Worm (Caenorhabditis elegans) whole organism, L1 larva: ENCODE measurements around the gene srh-21.

ENCODE experiments used
- C34B4.2 ChIP-seq: sonication (generic microtip); optimal IDR thresholded peaks from 2 replicates; lab custom pipeline; 2017; ENCODE audit warnings: mild to moderate bottlenecking, missing genetic modification characterization, missing compliant biosample characterization
- alr-1 ChIP-seq: fragments of 200-800 bp; sonication (Bioruptor generic); optimal IDR thresholded peaks from 2 replicates; lab custom pipeline; 2018; ENCODE audit warnings: borderline replicate concordance, mild to moderate bottlenecking, missing genetic modification characterization, missing compliant biosample characterization
- aly-2 ChIP-seq: fragments of 150-350 bp; optimal IDR thresholded peaks from 2 replicates; lab custom pipeline; 2014; ENCODE audit warnings: missing biosample characterization, missing genetic modification characterization
- blmp-1 ChIP-seq: fragments of 150-350 bp; optimal IDR thresholded peaks from 2 replicates; lab custom pipeline; 2014; ENCODE audit warnings: missing biosample characterization, missing genetic modification characterization
- ceh-8 ChIP-seq: fragments of 200-800 bp; sonication (Bioruptor generic); optimal IDR thresholded peaks from 2 replicates; lab custom pipeline; 2018; ENCODE audit warnings: mild to moderate bottlenecking, missing genetic modification characterization, moderate library complexity, missing compliant biosample characterization
- ceh-88 ChIP-seq: fragments of 200-800 bp; sonication (Bioruptor generic); IDR thresholded peaks from 2 replicates; pipeline ENCODE4 v1.3.6; 2022; ENCODE audit warnings: missing genetic modification characterization, missing compliant biosample characterization
- ces-1 ChIP-seq: fragments of 150-350 bp; optimal IDR thresholded peaks from 2 replicates; lab custom pipeline; 2014; ENCODE audit warnings: missing biosample characterization, missing genetic modification reagents, missing genetic modification characterization
- dpl-1 ChIP-seq, 3 experiments: fragments of 150-350 bp in 2 of 3; sonication (generic microtip) in 1 of 3; optimal IDR thresholded peaks; 2 replicates each; lab custom pipeline; 2014 to 2017; ENCODE audit warnings: missing biosample characterization in 3 of 3, missing genetic modification characterization in 3 of 3, missing genetic modification reagents in 3 of 3
- dsc-1 ChIP-seq: sonication (generic microtip); optimal IDR thresholded peaks from 2 replicates; lab custom pipeline; 2016; ENCODE audit warnings: mild to moderate bottlenecking, missing genetic modification characterization, missing compliant biosample characterization
- efl-1 ChIP-seq, 4 experiments: fragments of 150-350 bp; optimal IDR thresholded peaks in 3 of 4; peaks in 1 of 4; 1 replicate in 1 of 4; 2 replicates in 3 of 4; lab custom pipeline; 2014; ENCODE audit warnings: missing biosample characterization in 2 of 4, missing genetic modification characterization in 2 of 4, missing genetic modification reagents in 2 of 4
- elt-3 ChIP-seq, 6 experiments: fragments of 150-350 bp in 1 of 6; sonication (generic microtip); optimal IDR thresholded peaks; 2 replicates each; lab custom pipeline; 2017 to 2018; ENCODE audit warnings: missing biosample characterization in 6 of 6, missing genetic modification characterization in 6 of 6, inconsistent platforms in 1 of 6
- ets-5 ChIP-seq: fragments of 200-800 bp; sonication (Bioruptor generic); IDR thresholded peaks from 2 replicates; pipeline ENCODE4 v1.3.6; 2022; ENCODE audit warnings: missing genetic modification characterization, missing compliant biosample characterization
- fkh-10 ChIP-seq: sonication (generic microtip); optimal IDR thresholded peaks from 2 replicates; lab custom pipeline; 2017; ENCODE audit warnings: missing biosample characterization, missing genetic modification reagents, missing genetic modification characterization
- fkh-4 ChIP-seq: sonication (generic microtip); optimal IDR thresholded peaks from 2 replicates; lab custom pipeline; 2016; ENCODE audit warnings: missing compliant biosample characterization, missing genetic modification characterization, borderline replicate concordance
- fos-1 ChIP-seq: fragments of 150-350 bp; optimal IDR thresholded peaks from 2 replicates; lab custom pipeline; 2014; ENCODE audit warnings: missing biosample characterization, missing genetic modification characterization
- hlh-4 ChIP-seq: sonication (generic microtip); optimal IDR thresholded peaks from 2 replicates; lab custom pipeline; 2016; ENCODE audit warnings: mild to moderate bottlenecking, missing genetic modification characterization, missing compliant biosample characterization
- lin-14 ChIP-seq: fragments of 200-800 bp; sonication (Bioruptor generic); optimal IDR thresholded peaks from 2 replicates; lab custom pipeline; 2018; ENCODE audit warnings: mild to moderate bottlenecking, missing genetic modification characterization, moderate library complexity, missing compliant biosample characterization
- lir-3 ChIP-seq: sonication (generic microtip); optimal IDR thresholded peaks from 2 replicates; lab custom pipeline; 2016; ENCODE audit warnings: mild to moderate bottlenecking, missing genetic modification characterization, moderate library complexity, missing compliant biosample characterization; ENCODE audit not compliant: poor library complexity
- mab-9 ChIP-seq: fragments of 200-800 bp; sonication (Bioruptor generic); IDR thresholded peaks from 2 replicates; pipeline ENCODE4 v1.3.6; 2022; ENCODE audit warnings: missing genetic modification reagents, missing genetic modification characterization, missing compliant biosample characterization
- mep-1 ChIP-seq: fragments of 150-350 bp; optimal IDR thresholded peaks from 2 replicates; lab custom pipeline; 2014; ENCODE audit warnings: missing biosample characterization, missing genetic modification characterization
- nhr-11 ChIP-seq: fragments of 150-350 bp; optimal IDR thresholded peaks from 2 replicates; lab custom pipeline; 2014; ENCODE audit warnings: missing biosample characterization, missing genetic modification characterization
- nhr-12 ChIP-seq: sonication (generic microtip); optimal IDR thresholded peaks from 2 replicates; lab custom pipeline; 2017; ENCODE audit warnings: missing biosample characterization, missing genetic modification characterization
- nhr-19 ChIP-seq: fragments of 200-800 bp; sonication (Bioruptor generic); conservative IDR thresholded peaks from 2 replicates; pipeline ENCODE4 v1.3.6; 2022; ENCODE audit warnings: missing genetic modification characterization, missing compliant biosample characterization
- nhr-20 ChIP-seq: sonication (generic microtip); optimal IDR thresholded peaks from 2 replicates; lab custom pipeline; 2016; ENCODE audit warnings: mild to moderate bottlenecking, missing genetic modification characterization, missing compliant biosample characterization
- nhr-237 ChIP-seq: fragments of 150-350 bp; optimal IDR thresholded peaks from 2 replicates; lab custom pipeline; 2014; ENCODE audit warnings: missing biosample characterization, missing genetic modification characterization
- nhr-28 ChIP-seq: fragments of 150-350 bp; optimal IDR thresholded peaks from 2 replicates; lab custom pipeline; 2014; ENCODE audit warnings: missing biosample characterization, missing genetic modification characterization
- nhr-71 ChIP-seq: sonication (generic microtip); optimal IDR thresholded peaks from 2 replicates; lab custom pipeline; 2016; ENCODE audit warnings: mild to moderate bottlenecking, missing genetic modification characterization, moderate library complexity, missing compliant biosample characterization
- nhr-85 ChIP-seq: sonication (generic microtip); peaks from one replicate; lab custom pipeline; 2016; ENCODE audit warnings: missing genetic modification characterization, inconsistent platforms, missing compliant biosample characterization
- nhr-90 ChIP-seq: sonication (generic microtip); optimal IDR thresholded peaks from 2 replicates; lab custom pipeline; 2016; ENCODE audit warnings: mild to moderate bottlenecking, missing genetic modification characterization, missing compliant biosample characterization; ENCODE audit not compliant: poor library complexity
- pax-3 ChIP-seq: fragments of 200-800 bp; sonication (Bioruptor generic); optimal IDR thresholded peaks from 2 replicates; lab custom pipeline; 2018; ENCODE audit warnings: mild to moderate bottlenecking, missing genetic modification characterization, moderate library complexity, missing compliant biosample characterization
- skn-1 ChIP-seq: fragments of 150-350 bp; optimal IDR thresholded peaks from 2 replicates; lab custom pipeline; 2014; ENCODE audit warnings: missing biosample characterization, missing genetic modification characterization
- snpc-4 ChIP-seq: fragments of 150-350 bp; optimal IDR thresholded peaks from 2 replicates; lab custom pipeline; 2014; ENCODE audit warnings: missing biosample characterization, missing genetic modification characterization
- snu-23 ChIP-seq: sonication (generic microtip); optimal IDR thresholded peaks from 2 replicates; lab custom pipeline; 2016; ENCODE audit warnings: missing genetic modification characterization, missing compliant biosample characterization
- sup-37 ChIP-seq: fragments of 200-800 bp; sonication (Bioruptor generic); optimal IDR thresholded peaks from 2 replicates; lab custom pipeline; 2018; ENCODE audit warnings: mild to moderate bottlenecking, missing genetic modification characterization, missing compliant biosample characterization
- tbx-2 ChIP-seq: sonication (generic microtip); optimal IDR thresholded peaks from 2 replicates; lab custom pipeline; 2016; ENCODE audit warnings: missing genetic modification characterization, missing compliant biosample characterization
- unc-86 ChIP-seq: sonication (generic microtip); optimal IDR thresholded peaks from 2 replicates; lab custom pipeline; 2016; ENCODE audit warnings: missing genetic modification characterization, missing compliant biosample characterization
- xbp-1 ChIP-seq: sonication (generic microtip); optimal IDR thresholded peaks from 2 replicates; lab custom pipeline; 2016; ENCODE audit warnings: missing genetic modification characterization, missing compliant biosample characterization
- zip-4 ChIP-seq: fragments of 200-800 bp; sonication (Bioruptor generic); optimal IDR thresholded peaks from 2 replicates; lab custom pipeline; 2018; ENCODE audit warnings: mild to moderate bottlenecking, missing genetic modification characterization, moderate library complexity, missing compliant biosample characterization
- ztf-4 ChIP-seq: fragments of 150-350 bp; optimal IDR thresholded peaks from 2 replicates; lab custom pipeline; 2014; ENCODE audit warnings: missing biosample characterization, missing genetic modification characterization

srh-21 gene

ce11 chrV:4905953-4906352 lies 20.5 kb upstream of the srh-21 start, which contains the start of gene ugt-14:
ugt-14 (plus strand) TSS chrV:4906253.
- TF ChIP-seq aly-2 (tag; lab: Kevin White, UChicago) (no peak), snu-23 (no peak), nhr-11 (tag; lab: Kevin White, UChicago) (no peak), fos-1 (tag; lab: Kevin White, UChicago) (no peak), ces-1 (GFP tag; lab: Kevin White, UChicago) (no peak), hlh-4 (tag; lab: Kevin White, UChicago) (no peak), ets-5 (GFP tag; lab: Robert Waterston, UW) (no peak), mab-9 (GFP tag; lab: Robert Waterston, UW) (no peak), snpc-4 (tag; lab: Kevin White, UChicago) (no peak), zip-4 (GFP tag; lab: Kevin White, UChicago) (no peak), nhr-12 (tag; lab: Kevin White, UChicago) (no peak), lir-3 (tag; lab: Kevin White, UChicago) (no peak), sup-37 (GFP tag; lab: Kevin White, UChicago) (no peak), ceh-8 (GFP tag; lab: Kevin White, UChicago) (no peak), pax-3 (tag; lab: Kevin White, UChicago) (no peak), nhr-19 (GFP tag; lab: Robert Waterston, UW) (no peak), efl-1 (optimal IDR thresholded peaks at IDR 0.05; lab: Kevin White, UChicago) (no peak), efl-1 (GFP tag; optimal IDR thresholded peaks at IDR 0.05 in 1 of 2; lab: Kevin White, UChicago) (no peak), xbp-1 (tag; lab: Kevin White, UChicago) (no peak), C34B4.2 (tag; lab: Kevin White, UChicago) (no peak)
- TF ChIP-seq, all 84 proteins: peak for 0

DNA sequence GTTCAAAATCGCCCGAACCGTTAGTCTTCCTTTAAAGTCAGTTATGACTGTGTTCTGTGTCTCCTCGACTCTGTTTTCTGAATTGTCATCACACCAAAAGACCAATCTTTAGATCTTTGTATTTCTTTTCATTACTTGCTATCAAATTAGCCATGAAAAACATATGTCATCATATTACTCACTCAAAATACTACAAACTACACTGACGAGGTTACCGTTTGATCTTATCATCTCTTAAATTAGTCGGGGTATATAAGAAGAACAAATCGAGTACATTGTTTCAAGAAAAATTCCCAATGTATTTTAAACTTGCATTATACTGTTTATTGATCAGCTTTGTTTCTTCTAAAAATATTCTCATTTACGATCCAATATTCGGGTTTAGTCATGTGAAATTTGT lies 17.9 kb upstream of the srh-21 start, which contains the start of gene ugt-13:
TSS of gene ugt-13 (plus strand) at position 294 of the 400 bp plus-strand sequence.
- TF ChIP-seq dsc-1 (tag; lab: Kevin White, UChicago): no peak
- TF ChIP-seq nhr-85: peak; percentile 90
- TF ChIP-seq tbx-2: peak; percentile 67
- no peak for TF ChIP-seq blmp-1 (tag; lab: Kevin White, UChicago)
- peak in 4 of 6 experiments; percentile 30 to 69 (median 49) for TF ChIP-seq elt-3 (tag; optimal IDR thresholded peaks at IDR 0.05; lab: Kevin White, UChicago)
- TF ChIP-seq dpl-1 (GFP tag; optimal IDR thresholded peaks at IDR 0.05; lab: Kevin White, UChicago): no peak
- peak; percentile 41 for TF ChIP-seq lin-14 (GFP tag; lab: Kevin White, UChicago)
- TF ChIP-seq ceh-88 (GFP tag; lab: Robert Waterston, UW): no peak
- no peak for TF ChIP-seq fkh-4 (tag; lab: Kevin White, UChicago)
- TF ChIP-seq nhr-28: peak; percentile 23
- TF ChIP-seq skn-1 (tag; lab: Kevin White, UChicago): peak; percentile 52
- TF ChIP-seq nhr-90 (tag; lab: Kevin White, UChicago): peak; percentile 35
- no peak for TF ChIP-seq sup-37 (GFP tag; lab: Kevin White, UChicago)
- no peak for TF ChIP-seq nhr-237 (tag; lab: Kevin White, UChicago)
- TF ChIP-seq nhr-20 (tag; lab: Kevin White, UChicago): peak; percentile 86
- peak; percentile 66 for TF ChIP-seq nhr-71 (tag; lab: Kevin White, UChicago)
- TF ChIP-seq mep-1 (tag; lab: Kevin White, UChicago): no peak
- TF ChIP-seq fkh-10: no peak
- peak; percentile 48 for TF ChIP-seq snu-23
- TF ChIP-seq unc-86 (tag; lab: Kevin White, UChicago): no peak
- TF ChIP-seq alr-1 (tag; lab: Kevin White, UChicago): no peak

DNA sequence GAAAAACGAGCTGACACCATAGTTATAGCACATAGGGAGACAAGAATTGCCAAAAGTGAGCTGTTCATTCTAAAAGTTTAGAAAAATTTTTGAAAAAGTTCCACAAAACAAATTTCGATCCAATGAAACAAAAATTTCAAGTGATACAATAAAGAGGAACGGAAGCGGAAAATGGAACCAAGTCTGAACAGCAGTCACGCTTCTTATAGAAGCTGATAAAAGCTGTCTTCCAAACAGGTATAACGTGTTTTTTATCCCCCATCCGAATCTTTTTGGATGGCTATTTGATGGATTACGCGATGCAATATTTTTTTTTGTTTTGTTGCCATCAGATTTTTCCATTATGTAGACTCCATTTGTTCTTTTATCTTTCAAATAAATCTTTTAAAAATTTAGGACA lies 14.2 kb upstream of the srh-21 start, which contains the start of gene H23N18.5:
TSS of gene H23N18.5 (minus strand) at position 69 of the 400 bp plus-strand sequence.
- TF ChIP-seq blmp-1 (tag; lab: Kevin White, UChicago): peak; percentile 10
- TF ChIP-seq ets-5 (GFP tag; lab: Robert Waterston, UW): no peak
- TF ChIP-seq ztf-4 (tag; lab: Kevin White, UChicago): peak; percentile 10
